Worm (Caenorhabditis elegans): ENCODE data around the gene C15H11.11.
A peak's percentile ranks its signal among the peaks of the same experiment; 100 is the strongest.

The C15H11.11 gene

ce11 chrV:14411989-14412388 is 3.3 kb upstream of the C15H11.11 start:
- TF ChIP-seq nhr-28 (tag; optimal IDR thresholded peaks at IDR 0.05) (no peak), mes-2 (tag; optimal IDR thresholded peaks at IDR 0.05; ENCODE audit: poor library complexity, severe bottlenecking) (peak; percentile 35), ceh-82 (tag; optimal IDR thresholded peaks at IDR 0.05) (no peak), snpc-4 (tag; optimal IDR thresholded peaks at IDR 0.05) (no peak), mdl-1 (tag; optimal IDR thresholded peaks at IDR 0.05) (no peak), nhr-41 (GFP tag; IDR thresholded peaks at IDR 0.05) (no peak), pha-4 (GFP tag; IDR thresholded peaks at IDR 0.05) (no peak), pha-4 (tag; optimal IDR thresholded peaks at IDR 0.05) (no peak), lim-7 (GFP tag; IDR thresholded peaks at IDR 0.05) (0 out of 2 replicates have a peak, but pooled peaks have one; percentile 45), spr-1 (tag; optimal IDR thresholded peaks at IDR 0.05) (no peak), ama-1 (optimal IDR thresholded peaks at IDR 0.05) (peak; percentile 45), madf-9 (GFP tag; conservative IDR thresholded peaks at IDR 0.05) (no peak), daf-8 (GFP tag; IDR thresholded peaks at IDR 0.05) (no peak), arid-1 (GFP tag; conservative IDR thresholded peaks at IDR 0.05) (0 out of 2 replicates have a peak, but pooled peaks have one; percentile 40), aha-1 (tag) (no peak), egl-43 (GFP tag; IDR thresholded peaks at IDR 0.05) (no peak), T26A8.4 (GFP tag; IDR thresholded peaks at IDR 0.05) (no peak), lin-38 (GFP tag; IDR thresholded peaks at IDR 0.05) (peak; percentile 35; the same call in 1 of the 2 replicates), dmd-9 (GFP tag; IDR thresholded peaks at IDR 0.05) (no peak), ztf-7 (tag; optimal IDR thresholded peaks at IDR 0.05) (no peak), hlh-11 (tag; optimal IDR thresholded peaks at IDR 0.05) (no peak), set-16 (GFP tag; IDR thresholded peaks at IDR 0.05) (no peak), D1046.2 (GFP tag; IDR thresholded peaks at IDR 0.05) (no peak), dpl-1 (GFP tag; optimal IDR thresholded peaks at IDR 0.05) (no peak), ceh-44 (GFP tag; IDR thresholded peaks at IDR 0.05) (no peak), ceh-28 (tag; optimal IDR thresholded peaks at IDR 0.05) (no peak), mxl-2 (GFP tag; conservative IDR thresholded peaks at IDR 0.05) (no peak)

- TF ChIP-seq nhr-6 (tag; optimal IDR thresholded peaks at IDR 0.05) (peak; percentile 81), mdl-1 (tag; optimal IDR thresholded peaks at IDR 0.05) (no peak), pqm-1 (tag; optimal IDR thresholded peaks at IDR 0.05) (peak; percentile 81), mdt-29 (GFP tag; IDR thresholded peaks at IDR 0.05) (no peak), hlh-11 (tag; optimal IDR thresholded peaks at IDR 0.05) (peak; percentile 8), dmd-6 (GFP tag; IDR thresholded peaks at IDR 0.05) (peak; percentile 66), dve-1 (tag; optimal IDR thresholded peaks at IDR 0.05; ENCODE audit: insufficient read depth) (peak; percentile 61), dmd-9 (GFP tag; IDR thresholded peaks at IDR 0.05) (no peak), nhr-28 (tag; optimal IDR thresholded peaks at IDR 0.05) (peak; percentile 55), unc-62 (GFP tag; optimal IDR thresholded peaks at IDR 0.05 in 1 of 2) (no peak), unc-62 (tag; optimal IDR thresholded peaks at IDR 0.05) (no peak), daf-16 (GFP tag; optimal IDR thresholded peaks at IDR 0.05) (no peak), daf-16 (tag; optimal IDR thresholded peaks at IDR 0.05) (no peak), hlh-30 (tag; optimal IDR thresholded peaks at IDR 0.05; ENCODE audit: insufficient read depth) (peak; percentile 14)
Measured at ce11 chrV:14414032-14414431, 1.3 kb upstream of the C15H11.11 start.

DNA sequence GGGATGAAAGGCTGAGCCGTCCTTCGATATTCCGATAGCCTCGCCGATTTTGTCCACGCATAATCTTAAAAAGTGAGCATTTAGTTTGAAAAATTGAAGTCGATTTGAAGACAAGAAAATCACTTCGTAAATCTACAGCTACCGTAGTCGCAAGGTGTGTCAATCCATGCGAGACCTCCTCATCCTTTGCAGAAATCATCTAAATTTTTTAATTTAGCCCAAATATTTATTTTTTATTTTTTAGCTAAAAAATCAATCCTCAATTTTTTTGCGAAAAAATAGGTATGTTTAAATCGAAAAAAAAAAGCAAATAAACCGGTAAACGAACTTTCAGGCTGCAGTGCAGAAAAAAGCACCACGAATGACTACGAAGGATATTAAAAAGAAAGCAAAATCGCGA is 2.4 kb downstream of the C15H11.11 start, which contains the start of the genes nxf-2 and set-31:
TSS of gene nxf-2 (minus strand) at position 101 of the 400 bp plus-strand sequence.
TSS of gene set-31 (plus strand) at position 169 of the 400 bp plus-strand sequence.
- TF ChIP-seq F49E8.2 (tag; optimal IDR thresholded peaks at IDR 0.05; ENCODE audit: borderline replicate concordance) (no peak), unc-62 (GFP tag; optimal IDR thresholded peaks at IDR 0.05 in 1 of 2) (peak in 1 of 2 experiments; percentile 19), unc-62 (tag; optimal IDR thresholded peaks at IDR 0.05) (no peak), gei-8 (GFP tag; optimal IDR thresholded peaks at IDR 0.05) (no peak), lsy-2 (tag; optimal IDR thresholded peaks at IDR 0.05) (peak in 1 of 2 experiments; percentile 19), R02D3.7 (tag; optimal IDR thresholded peaks at IDR 0.05) (peak; percentile 39), dmd-8 (GFP tag; IDR thresholded peaks at IDR 0.05) (no peak), egl-27 (tag; optimal IDR thresholded peaks at IDR 0.05) (no peak), snpc-4 (tag; optimal IDR thresholded peaks at IDR 0.05) (no peak)

All from whole organism, L4 larva.